Worm (Caenorhabditis elegans): ENCODE results near the gene T09A5.15.

T09A5.15 gene

DNA sequence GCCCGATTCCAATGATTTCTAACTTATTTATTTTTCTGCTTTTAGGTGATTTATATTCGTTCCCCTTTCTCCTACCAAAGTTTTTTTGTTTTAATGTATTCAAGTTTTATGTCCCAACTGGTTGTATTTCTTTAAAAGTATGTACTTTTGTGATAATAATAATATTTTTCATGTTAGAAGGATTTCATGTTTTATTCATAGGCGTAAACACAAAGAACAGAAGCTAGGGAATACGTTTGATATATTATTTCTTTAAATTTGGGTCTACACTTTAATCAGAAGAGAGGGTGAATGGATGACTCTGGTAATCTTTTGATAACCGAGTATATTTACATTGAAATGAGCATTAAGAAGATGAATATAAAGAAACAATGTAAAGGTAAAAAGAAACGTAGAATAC lies 8.3 kb downstream of the T09A5.15 start:
- TF ChIP-seq fax-1 (tag; optimal IDR thresholded peaks at IDR 0.05) (no peak), nhr-11 (tag; optimal IDR thresholded peaks at IDR 0.05) (peak; percentile 32)

DNA sequence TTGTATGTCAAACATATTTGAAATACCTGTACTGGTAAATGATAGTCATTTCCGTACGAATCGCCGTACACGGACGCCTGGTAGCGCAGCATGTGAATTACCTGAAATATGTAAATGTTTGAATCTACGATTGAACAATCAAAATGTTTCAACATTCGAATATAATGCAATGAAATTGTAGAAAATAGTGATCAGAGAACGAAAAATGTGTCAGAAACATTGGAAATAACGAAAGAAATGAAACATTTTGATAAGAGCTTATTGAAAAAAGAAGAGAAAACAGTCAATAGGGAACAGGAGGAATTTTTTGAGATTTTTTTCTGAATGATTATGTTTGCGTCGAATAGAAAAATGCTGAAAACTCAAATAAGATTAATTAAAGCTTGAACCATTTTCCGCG lies 12.3 kb downstream of the T09A5.15 start, which contains the start of gene ztf-17:
Gene ztf-17, minus strand, starts transcription at position 101 of the 400 bp plus-strand sequence.
- no peak for TF ChIP-seq hlh-30 (tag; optimal IDR thresholded peaks at IDR 0.05; ENCODE audit: insufficient read depth)

DNA sequence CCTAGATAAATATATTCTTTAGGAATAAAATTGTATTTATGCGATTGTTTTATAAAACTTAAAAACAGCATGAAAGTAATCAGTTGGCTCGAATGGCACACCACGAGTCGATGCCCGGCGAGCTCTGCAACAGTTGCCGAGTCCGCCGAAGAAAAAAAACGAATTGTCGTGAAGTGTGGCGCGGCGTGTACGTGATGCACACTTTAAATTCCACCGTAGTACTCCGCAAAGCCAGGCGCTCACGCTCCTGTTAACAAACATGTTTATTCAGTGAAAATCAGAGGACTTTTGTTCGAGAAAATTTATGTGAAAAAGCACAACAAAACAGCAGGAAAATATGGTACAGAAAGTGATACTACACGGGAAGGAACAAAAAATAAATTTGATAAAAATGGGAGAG lies 12.9 kb downstream of the T09A5.15 start:
- peak; percentile 14 for TF ChIP-seq ceh-18 (tag; optimal IDR thresholded peaks at IDR 0.05)
- TF ChIP-seq nfya-1 (tag; optimal IDR thresholded peaks at IDR 0.05): peak; percentile 24
- no peak for TF ChIP-seq tbx-7 (tag; optimal IDR thresholded peaks at IDR 0.05)
- peak; percentile 8 for TF ChIP-seq tbx-2 (tag; optimal IDR thresholded peaks at IDR 0.05)

DNA sequence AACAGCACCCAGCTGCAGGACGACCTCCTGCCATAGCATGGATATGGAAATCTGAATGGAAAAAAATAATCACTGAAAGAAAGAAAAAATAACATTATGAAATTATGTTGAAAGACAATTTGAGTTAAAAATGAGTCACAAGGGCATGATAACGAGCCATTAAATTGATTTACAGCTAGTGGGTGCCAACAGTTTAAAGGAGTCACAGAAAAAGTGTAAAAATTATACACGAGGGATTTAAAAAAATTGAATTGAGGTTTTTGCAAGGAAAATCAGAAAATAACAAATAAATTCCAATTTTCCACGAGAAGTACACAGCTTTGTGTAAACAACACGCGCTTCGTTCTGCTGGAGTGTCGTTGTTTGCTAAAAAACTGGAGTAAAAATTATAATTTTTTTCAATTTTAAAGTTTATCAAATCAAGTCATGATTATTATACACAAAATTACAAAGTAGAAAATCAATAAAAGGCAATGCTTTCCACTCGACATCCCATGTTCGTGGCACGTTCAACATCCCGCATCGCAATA lies 16.1 kb downstream of the T09A5.15 start, which contains the start of gene T01H3.3:
Gene T01H3.3, minus strand, starts transcription at position 51 of the 530 bp plus-strand sequence.
- no peak for TF ChIP-seq ceh-45 (GFP tag; IDR thresholded peaks at IDR 0.05)
- TF ChIP-seq dve-1 (tag; optimal IDR thresholded peaks at IDR 0.05): no peak
- TF ChIP-seq nfya-1 (tag; optimal IDR thresholded peaks at IDR 0.05): no peak
- TF ChIP-seq syd-9 (tag; optimal IDR thresholded peaks at IDR 0.05): no peak
- TF ChIP-seq F13H6.1 (tag; optimal IDR thresholded peaks at IDR 0.05): no peak
- no peak for TF ChIP-seq fkh-10 (GFP tag; optimal IDR thresholded peaks at IDR 0.05)
- no peak for TF ChIP-seq C38D4.7 (GFP tag; optimal IDR thresholded peaks at IDR 0.05)
- TF ChIP-seq ceh-18 (tag; optimal IDR thresholded peaks at IDR 0.05): no peak
- no peak for TF ChIP-seq hlh-6 (tag; optimal IDR thresholded peaks at IDR 0.05)
- no peak for TF ChIP-seq mec-3 (tag; optimal IDR thresholded peaks at IDR 0.05; ENCODE audit: borderline replicate concordance)
- TF ChIP-seq ceh-31 (tag; optimal IDR thresholded peaks at IDR 0.05): no peak
- no peak for TF ChIP-seq unc-55 (GFP tag; optimal IDR thresholded peaks at IDR 0.05)
- TF ChIP-seq pax-1 (tag; optimal IDR thresholded peaks at IDR 0.05): no peak
- TF ChIP-seq lim-6 (tag; optimal IDR thresholded peaks at IDR 0.05): no peak
- TF ChIP-seq ceh-24 (tag; optimal IDR thresholded peaks at IDR 0.05): no peak
- no peak for TF ChIP-seq ttx-3 (tag; optimal IDR thresholded peaks at IDR 0.05)
- TF ChIP-seq zip-5 (tag; optimal IDR thresholded peaks at IDR 0.05): no peak
- TF ChIP-seq pha-4 (tag; optimal IDR thresholded peaks at IDR 0.05): no peak

DNA sequence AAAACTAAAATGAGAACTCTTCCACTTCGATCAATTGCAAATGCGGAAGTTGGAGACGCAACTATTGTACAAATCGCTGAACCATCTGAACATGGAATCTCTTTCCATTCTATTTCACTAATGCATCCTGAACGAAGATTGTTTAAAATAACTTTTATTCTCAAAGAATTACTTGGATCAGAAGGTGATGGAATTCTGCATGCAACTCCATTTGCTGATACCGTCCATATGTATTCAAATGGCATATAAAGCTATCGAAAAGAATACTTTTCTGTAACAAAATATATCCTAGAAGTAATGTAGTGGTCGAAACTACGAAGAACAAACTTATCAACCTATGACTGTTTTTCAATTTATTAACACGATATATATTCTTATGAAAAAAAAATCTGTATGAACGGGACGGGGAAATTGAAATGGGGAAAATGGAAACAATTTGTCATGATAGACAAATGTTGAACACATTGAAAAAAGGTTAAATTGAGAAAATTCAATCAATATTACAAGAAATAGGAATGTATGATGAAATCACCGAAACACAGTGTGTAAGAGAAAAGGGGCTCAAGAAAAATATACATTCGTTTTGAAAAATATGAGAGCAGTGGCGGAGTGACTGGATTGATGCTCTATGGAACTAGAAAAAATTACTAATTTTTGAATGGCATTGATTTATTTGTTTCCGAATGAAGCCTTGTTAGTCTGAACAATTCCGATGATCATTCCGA lies 20.1 kb downstream of the T09A5.15 start, which contains the start of gene T01H3.2:
Gene T01H3.2, minus strand, starts transcription at position 251 of the 725 bp plus-strand sequence.
- no peak for TF ChIP-seq zip-5 (tag; optimal IDR thresholded peaks at IDR 0.05)
- TF ChIP-seq pha-4 (tag; optimal IDR thresholded peaks at IDR 0.05): no peak

DNA sequence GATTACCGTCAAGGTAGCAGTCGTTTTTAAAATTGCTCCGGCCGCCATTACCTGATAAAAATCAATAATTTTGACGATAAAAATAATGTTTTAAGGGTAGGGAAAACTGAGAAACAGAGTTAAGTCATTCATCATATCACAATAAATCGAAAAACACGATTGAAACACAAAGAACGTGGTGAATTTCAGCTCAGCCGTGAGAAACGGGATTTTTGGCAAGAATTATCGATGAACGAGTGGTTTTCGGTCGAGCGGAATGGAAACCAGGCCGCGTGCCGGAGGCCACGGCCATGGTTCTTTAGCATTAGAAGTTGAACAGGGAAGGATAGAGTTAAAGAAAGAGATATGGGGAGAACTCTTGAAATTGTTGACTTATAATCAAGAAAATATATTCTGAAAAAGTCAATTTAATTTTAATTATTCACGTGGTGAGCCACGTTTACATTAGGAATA lies 21.5 kb downstream of the T09A5.15 start, which contains the start of the genes vha-4 and T01H3.5:
Gene vha-4, minus strand, starts transcription at position 51 of the 453 bp plus-strand sequence.
Gene T01H3.5, plus strand, starts transcription at position 351 of the 453 bp plus-strand sequence.
- TF ChIP-seq tbx-2 (tag; optimal IDR thresholded peaks at IDR 0.05) (peak; percentile 46), ceh-24 (tag; optimal IDR thresholded peaks at IDR 0.05) (no peak), lim-6 (tag; optimal IDR thresholded peaks at IDR 0.05) (no peak), npax-4 (tag; optimal IDR thresholded peaks at IDR 0.05) (no peak), tbx-7 (tag; optimal IDR thresholded peaks at IDR 0.05) (no peak), rnt-1 (tag; optimal IDR thresholded peaks at IDR 0.05) (no peak), dve-1 (tag; optimal IDR thresholded peaks at IDR 0.05) (no peak), hlh-15 (tag; optimal IDR thresholded peaks at IDR 0.05) (no peak), C08G9.2 (tag; optimal IDR thresholded peaks at IDR 0.05) (peak; percentile 15), hlh-6 (tag; optimal IDR thresholded peaks at IDR 0.05) (no peak), nfya-1 (tag; optimal IDR thresholded peaks at IDR 0.05) (no peak), gmeb-2 (tag; optimal IDR thresholded peaks at IDR 0.05) (no peak), ceh-31 (tag; optimal IDR thresholded peaks at IDR 0.05) (peak; percentile 32), ceh-45 (GFP tag; IDR thresholded peaks at IDR 0.05) (no peak), ceh-48 (tag; optimal IDR thresholded peaks at IDR 0.05) (no peak), zip-5 (tag; optimal IDR thresholded peaks at IDR 0.05) (no peak), ceh-14 (tag; optimal IDR thresholded peaks at IDR 0.05) (no peak), hlh-8 (tag; optimal IDR thresholded peaks at IDR 0.05) (no peak), ceh-34 (tag; optimal IDR thresholded peaks at IDR 0.05) (no peak), ets-4 (tag; optimal IDR thresholded peaks at IDR 0.05) (peak; percentile 27), unc-3 (GFP tag; conservative IDR thresholded peaks at IDR 0.05) (no peak), unc-3 (tag; optimal IDR thresholded peaks at IDR 0.05) (no peak), syd-9 (tag; optimal IDR thresholded peaks at IDR 0.05) (no peak), ceh-2 (tag; optimal IDR thresholded peaks at IDR 0.05) (peak; percentile 18), hlh-13 (GFP tag; optimal IDR thresholded peaks at IDR 0.05) (no peak), fkh-10 (GFP tag; optimal IDR thresholded peaks at IDR 0.05) (no peak)

Measured in whole organism, late embryonic.